Fruit fly (Drosophila melanogaster) whole organism, embryonic: ENCODE measurements around the gene CG31777.

Source experiments
- Atf6 ChIP-seq: fragments of 200-800 bp; sonication (Bioruptor generic); IDR thresholded peaks from 2 replicates; pipeline ENCODE4 v1.3.6; 2022; ENCODE audit warnings: missing biosample characterization, missing genetic modification characterization
- CG1024 ChIP-seq: fragments of 200-800 bp; sonication (Bioruptor generic); IDR thresholded peaks from 2 replicates; pipeline ENCODE4 v1.3.6; 2022; ENCODE audit warnings: missing biosample characterization, missing genetic modification characterization
- CG12155 ChIP-seq: fragments of 200-800 bp; sonication (Bioruptor generic); optimal IDR thresholded peaks from 3 replicates; lab custom pipeline; 2016; ENCODE audit warnings: missing biosample characterization, missing genetic modification characterization
- CG13123 ChIP-seq: fragments of 200-800 bp; sonication (Bioruptor generic); optimal IDR thresholded peaks from 2 replicates; lab custom pipeline; 2016; ENCODE audit warnings: missing biosample characterization, missing genetic modification characterization
- CG13296 ChIP-seq: fragments of 200-800 bp; sonication (Bioruptor generic); optimal IDR thresholded peaks from 3 replicates; lab custom pipeline; 2018; ENCODE audit warnings: missing biosample characterization, mild to moderate bottlenecking, missing genetic modification characterization
- CG15269 ChIP-seq: fragments of 200-800 bp; sonication (Bioruptor generic); optimal IDR thresholded peaks from 2 replicates; lab custom pipeline; 2018; ENCODE audit warnings: missing biosample characterization, mild to moderate bottlenecking, missing genetic modification characterization, moderate library complexity
- CG15514 ChIP-seq: fragments of 200-800 bp; sonication (Bioruptor generic); optimal IDR thresholded peaks from 3 replicates; lab custom pipeline; 2017; ENCODE audit warnings: missing biosample characterization, missing genetic modification characterization, mild to moderate bottlenecking, moderate library complexity, missing genetic modification reagents
- CG1603 ChIP-seq: fragments of 200-800 bp; sonication (Bioruptor generic); optimal IDR thresholded peaks from 2 replicates; lab custom pipeline; 2019; ENCODE audit warnings: missing biosample characterization, mild to moderate bottlenecking, missing genetic modification characterization, moderate library complexity
- CG17385 ChIP-seq: fragments of 200-800 bp; sonication (Bioruptor generic); optimal IDR thresholded peaks from 3 replicates; lab custom pipeline; 2018; ENCODE audit warnings: missing biosample characterization, mild to moderate bottlenecking, missing genetic modification characterization
- CG2120 ChIP-seq: fragments of 200-800 bp; sonication (Bioruptor generic); optimal IDR thresholded peaks from 3 replicates; lab custom pipeline; 2016; ENCODE audit warnings: missing biosample characterization, missing genetic modification characterization
- CG2199 ChIP-seq: fragments of 200-800 bp; sonication (Bioruptor generic); IDR thresholded peaks from 3 replicates; pipeline ENCODE4 v1.3.6; 2022; ENCODE audit warnings: missing biosample characterization, missing genetic modification characterization
- CG2712 ChIP-seq: fragments of 200-800 bp; optimal IDR thresholded peaks from 3 replicates; lab custom pipeline; 2019; ENCODE audit warnings: missing biosample characterization, mild to moderate bottlenecking, missing genetic modification characterization, moderate library complexity
- CG32532 ChIP-seq: fragments of 200-800 bp; sonication (Bioruptor generic); IDR thresholded peaks from 2 replicates; pipeline ENCODE4 v1.3.6; 2022; ENCODE audit warnings: missing biosample characterization, missing genetic modification characterization
- CG3281 ChIP-seq: fragments of 200-800 bp; sonication (Bioruptor generic); optimal IDR thresholded peaks from 3 replicates; lab custom pipeline; 2017; ENCODE audit warnings: missing biosample characterization, mild to moderate bottlenecking, missing genetic modification characterization
- CG3847 ChIP-seq: fragments of 200-800 bp; sonication (Bioruptor generic); IDR thresholded peaks from 2 replicates; pipeline ENCODE4 v1.3.6; 2022; ENCODE audit warnings: missing biosample characterization, missing genetic modification characterization
- CG7556 ChIP-seq: fragments of 200-800 bp; sonication (Bioruptor generic); optimal IDR thresholded peaks from 2 replicates; lab custom pipeline; 2017; ENCODE audit warnings: missing biosample characterization, mild to moderate bottlenecking, missing genetic modification characterization
- CG7839 ChIP-seq: fragments of 200-800 bp; sonication (Bioruptor generic); optimal IDR thresholded peaks from 3 replicates; lab custom pipeline; 2018; ENCODE audit warnings: missing biosample characterization, mild to moderate bottlenecking, missing genetic modification characterization, moderate library complexity
- CG8388 ChIP-seq: fragments of 200-800 bp; sonication (Bioruptor generic); optimal IDR thresholded peaks from 2 replicates; lab custom pipeline; 2019; ENCODE audit warnings: missing biosample characterization, mild to moderate bottlenecking, missing genetic modification characterization, moderate library complexity
- CG8924 ChIP-seq: fragments of 200-800 bp; optimal IDR thresholded peaks from 3 replicates; lab custom pipeline; 2019; ENCODE audit warnings: missing biosample characterization, mild to moderate bottlenecking, missing genetic modification characterization, moderate library complexity
- CG9727 ChIP-seq: fragments of 200-800 bp; sonication (Bioruptor generic); optimal IDR thresholded peaks from 3 replicates; lab custom pipeline; 2017; ENCODE audit warnings: missing biosample characterization, mild to moderate bottlenecking, missing genetic modification characterization
- CoRest ChIP-seq: fragments of 200-800 bp; sonication (Bioruptor generic); optimal IDR thresholded peaks from 3 replicates; lab custom pipeline; 2018; ENCODE audit warnings: missing biosample characterization, mild to moderate bottlenecking, missing genetic modification characterization, moderate library complexity
- Dek ChIP-seq: fragments of 200-800 bp; sonication (Bioruptor generic); optimal IDR thresholded peaks from 3 replicates; lab custom pipeline; 2019; ENCODE audit warnings: missing biosample characterization, mild to moderate bottlenecking, missing genetic modification characterization, moderate library complexity
- Eip74EF ChIP-seq, 2 experiments: fragments of 200-800 bp in 1 of 2; fragments of >200 bp in 1 of 2; sonication (Bioruptor generic) in 1 of 2; optimal IDR thresholded peaks; 2 replicates each; lab custom pipeline; 2017 to 2019; ENCODE audit warnings: missing biosample characterization in 2 of 2, missing genetic modification characterization in 2 of 2, mild to moderate bottlenecking in 1 of 2, moderate library complexity in 1 of 2
- H15 ChIP-seq: fragments of 200-800 bp; sonication (Bioruptor generic); IDR thresholded peaks from 3 replicates; pipeline ENCODE4 v1.3.6; 2022; ENCODE audit warnings: missing biosample characterization, missing genetic modification characterization
- H2.0 ChIP-seq: fragments of 200-800 bp; sonication (Bioruptor generic); IDR thresholded peaks from 2 replicates; pipeline ENCODE4 v1.3.6; 2022; ENCODE audit warnings: missing biosample characterization, missing genetic modification characterization
- HHEX ChIP-seq: fragments of 200-800 bp; sonication (Bioruptor generic); optimal IDR thresholded peaks from 3 replicates; lab custom pipeline; 2017; ENCODE audit warnings: missing biosample characterization, mild to moderate bottlenecking, missing genetic modification characterization, missing genetic modification reagents
- Hmr ChIP-seq: fragments of 200-800 bp; sonication (Bioruptor generic); optimal IDR thresholded peaks from 3 replicates; lab custom pipeline; 2017; ENCODE audit warnings: mild to moderate bottlenecking, missing biosample characterization, missing genetic modification reagents, missing genetic modification characterization
- Hmx ChIP-seq: fragments of 200-800 bp; sonication (Bioruptor generic); optimal IDR thresholded peaks from 2 replicates; lab custom pipeline; 2016; ENCODE audit warnings: missing biosample characterization, missing genetic modification characterization
- Med ChIP-seq: fragments of 200-800 bp; sonication (Bioruptor generic); peaks from one replicate; lab custom pipeline; 2016; ENCODE audit warnings: missing biosample characterization, missing genetic modification characterization, mild to moderate bottlenecking, inconsistent platforms, moderate library complexity
- Meics ChIP-seq: fragments of 200-800 bp; sonication (Bioruptor generic); optimal IDR thresholded peaks from 2 replicates; lab custom pipeline; 2017; ENCODE audit warnings: missing biosample characterization, mild to moderate bottlenecking, missing genetic modification characterization
- Optix ChIP-seq: fragments of 200-800 bp; sonication (Bioruptor generic); IDR thresholded peaks from 3 replicates; pipeline ENCODE4 v1.3.6; 2022; ENCODE audit warnings: missing biosample characterization, missing genetic modification characterization
- Rfx ChIP-seq: fragments of 200-800 bp; sonication (Bioruptor generic); IDR thresholded peaks from 2 replicates; pipeline ENCODE4 v1.3.6; 2022; ENCODE audit warnings: missing biosample characterization, missing genetic modification characterization
- Xbp1 ChIP-seq: fragments of 200-800 bp; sonication (Bioruptor generic); optimal IDR thresholded peaks from 3 replicates; lab custom pipeline; 2016; ENCODE audit warnings: missing biosample characterization, mild to moderate bottlenecking, missing genetic modification characterization
- al ChIP-seq: fragments of 200-800 bp; sonication (Bioruptor generic); IDR thresholded peaks from 2 replicates; pipeline ENCODE4 v1.3.6; 2022; ENCODE audit warnings: missing biosample characterization, missing genetic modification characterization
- bowl ChIP-seq: fragments of 200-800 bp; sonication (Bioruptor generic); IDR thresholded peaks from 2 replicates; pipeline ENCODE4 v1.3.6; 2022; ENCODE audit warnings: missing biosample characterization, missing genetic modification characterization
- chinmo ChIP-seq: fragments of 200-800 bp; sonication (Bioruptor generic); IDR thresholded peaks from 4 replicates; pipeline ENCODE4 v1.3.6; 2022; ENCODE audit warnings: missing biosample characterization, missing genetic modification characterization; ENCODE audit not compliant: partially characterized antibody
- corto ChIP-seq: fragments of 200-800 bp; sonication (Bioruptor generic); optimal IDR thresholded peaks from 2 replicates; lab custom pipeline; 2016; ENCODE audit warnings: missing biosample characterization, mild to moderate bottlenecking, missing genetic modification characterization, moderate library complexity
- dmrt99B ChIP-seq: fragments of 200-800 bp; sonication (Bioruptor generic); optimal IDR thresholded peaks from 2 replicates; lab custom pipeline; 2018; ENCODE audit warnings: missing biosample characterization, mild to moderate bottlenecking, missing genetic modification characterization, moderate library complexity
- grau ChIP-seq: fragments of 200-800 bp; optimal IDR thresholded peaks from 3 replicates; lab custom pipeline; 2019; ENCODE audit warnings: missing biosample characterization, mild to moderate bottlenecking, missing genetic modification characterization, moderate library complexity
- lab ChIP-seq: fragments of 200-800 bp; sonication (Bioruptor generic); optimal IDR thresholded peaks from 3 replicates; lab custom pipeline; 2017; ENCODE audit warnings: missing biosample characterization, missing genetic modification characterization, mild to moderate bottlenecking, moderate library complexity, missing genetic modification reagents
- mirr ChIP-seq: fragments of 200-800 bp; sonication (Bioruptor generic); optimal IDR thresholded peaks from 3 replicates; lab custom pipeline; 2018; ENCODE audit warnings: missing biosample characterization, mild to moderate bottlenecking, missing genetic modification characterization
- pb ChIP-seq: fragments of 200-800 bp; sonication (Bioruptor generic); optimal IDR thresholded peaks from 3 replicates; lab custom pipeline; 2016; ENCODE audit warnings: missing biosample characterization, missing genetic modification characterization
- phol ChIP-seq: fragments of 200-800 bp; sonication (Bioruptor generic); optimal IDR thresholded peaks from 3 replicates; lab custom pipeline; 2018; ENCODE audit warnings: missing biosample characterization, mild to moderate bottlenecking, missing genetic modification characterization, moderate library complexity
- row ChIP-seq: fragments of 200-800 bp; sonication (Bioruptor generic); IDR thresholded peaks from 3 replicates; pipeline ENCODE4 v1.3.6; 2022; ENCODE audit warnings: missing biosample characterization, missing genetic modification characterization
- scrt ChIP-seq: fragments of 200-800 bp; sonication (Bioruptor generic); optimal IDR thresholded peaks from 2 replicates; lab custom pipeline; 2018; ENCODE audit warnings: missing biosample characterization, mild to moderate bottlenecking, missing genetic modification characterization, moderate library complexity
- sens ChIP-seq: fragments of 200-800 bp; sonication (Bioruptor generic); peaks from one replicate; lab custom pipeline; 2016; ENCODE audit warnings: missing biosample characterization, missing genetic modification characterization
- shn ChIP-seq: fragments of 200-800 bp; sonication (Bioruptor generic); optimal IDR thresholded peaks from 3 replicates; lab custom pipeline; 2016; ENCODE audit warnings: missing biosample characterization, missing genetic modification characterization
- stwl ChIP-seq: fragments of 200-800 bp; sonication (Bioruptor generic); optimal IDR thresholded peaks from 3 replicates; lab custom pipeline; 2018; ENCODE audit warnings: missing biosample characterization, mild to moderate bottlenecking, missing genetic modification characterization, moderate library complexity
- trh ChIP-seq: fragments of 200-800 bp; sonication (Bioruptor generic); optimal IDR thresholded peaks from 2 replicates; lab custom pipeline; 2016; ENCODE audit warnings: missing biosample characterization, missing genetic modification characterization
- zf30C ChIP-seq: fragments of 200-800 bp; sonication (Bioruptor generic); optimal IDR thresholded peaks from 3 replicates; lab custom pipeline; 2018; ENCODE audit warnings: missing biosample characterization, mild to moderate bottlenecking, missing genetic modification characterization

Gene CG31777

DNA sequence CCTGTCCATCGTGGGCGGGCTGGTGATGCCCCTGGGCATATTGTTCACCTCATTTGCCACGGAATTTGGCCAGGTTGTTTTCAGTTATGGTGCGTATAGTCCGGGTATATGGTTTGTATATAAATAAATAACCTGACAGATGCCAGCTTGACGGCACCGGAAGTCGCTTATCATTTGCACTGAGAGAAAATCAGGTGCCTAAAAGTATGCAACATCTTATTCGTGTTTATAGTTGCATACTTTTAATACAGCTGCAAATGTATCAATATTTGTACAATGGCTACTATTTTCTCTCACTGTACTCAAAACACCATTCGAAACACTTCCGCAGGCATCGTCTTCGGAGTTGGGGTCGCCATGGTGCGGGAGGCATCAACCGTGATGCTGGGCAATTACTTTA, 41.8 kb upstream of the CG31777 start (continued):
- TF ChIP-seq chinmo (GFP tag; lab: Robert Waterston, UW) (no peak), Xbp1 (GFP tag; lab: Kevin White, UChicago) (peak; percentile 21), sens (GFP tag; lab: Kevin White, UChicago) (peak; percentile 77), shn (no peak), H2.0 (GFP tag; lab: Robert Waterston, UW) (peak; percentile 19; the same call in 1 of the 2 replicates), pb (GFP tag; lab: Kevin White, UChicago) (no peak), CG7839 (tag; lab: Kevin White, UChicago) (peak; percentile 34), CG15514 (peak; percentile 26), H15 (no peak), Optix (GFP tag; lab: Robert Waterston, UW) (0 out of 3 replicates have a peak, but pooled peaks have one; percentile 52), CG8924 (tag; lab: Kevin White, UChicago) (no peak), trh (peak; percentile 2), row (GFP tag; lab: Robert Waterston, UW) (peak; percentile 41; the same call in 2 of the 3 replicates), Rfx (peak; percentile 49), lab (peak; percentile 63), CG32532 (GFP tag; lab: Robert Waterston, UW) (peak; percentile 58; the same call in 1 of the 2 replicates), CG17385 (peak; percentile 5), Hmr (GFP tag; lab: Kevin White, UChicago) (peak; percentile 41), stwl (peak; percentile 30), zf30C (GFP tag; lab: Kevin White, UChicago) (peak; percentile 65), CG1024 (GFP tag; lab: Robert Waterston, UW) (0 out of 2 replicates have a peak, but pooled peaks have one; percentile 9), Dek (tag; lab: Kevin White, UChicago) (no peak), Meics (GFP tag; lab: Kevin White, UChicago) (peak; percentile 31), CG2120 (peak; percentile 49), bowl (GFP tag; lab: Robert Waterston, UW) (no peak), HHEX (GFP tag; lab: Kevin White, UChicago) (peak; percentile 28), CG1603 (tag; lab: Kevin White, UChicago) (peak; percentile 29), CG2712 (tag; lab: Kevin White, UChicago) (no peak), CG3847 (GFP tag; lab: Robert Waterston, UW) (0 out of 2 replicates have a peak, but pooled peaks have one; percentile 9), al (GFP tag; lab: Robert Waterston, UW) (no peak), CG9727 (peak; percentile 29), scrt (GFP tag; lab: Kevin White, UChicago) (peak; percentile 17), CG2199 (GFP tag; lab: Robert Waterston, UW) (peak; percentile 9; the same call in 1 of the 3 replicates)

DNA sequence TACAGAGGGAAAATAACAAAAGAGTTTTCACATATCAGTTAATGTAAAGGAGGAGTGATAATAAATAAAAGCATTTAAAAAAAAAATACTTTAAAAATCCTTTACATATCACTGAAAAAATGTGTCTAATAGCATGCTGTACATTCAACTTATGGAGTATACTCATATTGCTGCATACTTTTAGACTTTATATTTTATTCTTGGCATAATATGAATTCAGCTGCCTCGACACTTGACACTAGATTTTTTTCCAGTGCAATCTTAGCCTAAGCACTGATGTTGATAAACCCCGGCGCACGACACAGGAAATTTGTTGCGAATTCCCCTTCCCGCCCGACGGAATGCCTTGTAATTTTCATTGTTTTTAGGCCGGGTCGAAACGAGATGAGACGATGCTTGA, 33.6 kb upstream of the CG31777 start:
- peak; percentile 3 for TF ChIP-seq CG13296 (GFP tag; lab: Kevin White, UChicago)
- TF ChIP-seq mirr (GFP tag; lab: Kevin White, UChicago) = no peak
- TF ChIP-seq dmrt99B (tag; lab: Kevin White, UChicago) = peak; percentile 40
- peak; percentile 46 for TF ChIP-seq grau (tag; lab: Kevin White, UChicago)
- peak; percentile 12 for TF ChIP-seq phol
- TF ChIP-seq Meics (GFP tag; lab: Kevin White, UChicago) = peak; percentile 37
- TF ChIP-seq CG15269 = peak; percentile 29
- TF ChIP-seq CG3281 (GFP tag; lab: Kevin White, UChicago) = peak; percentile 31
- TF ChIP-seq Atf6 (GFP tag; lab: Robert Waterston, UW) = 0 out of 2 replicates have a peak, but pooled peaks have one; percentile 22
- TF ChIP-seq CG2712 (tag; lab: Kevin White, UChicago) = no peak
- peak; percentile 12 for TF ChIP-seq CoRest (tag; lab: Kevin White, UChicago)
- TF ChIP-seq corto (GFP tag; lab: Kevin White, UChicago) = no peak
- TF ChIP-seq CG12155 (GFP tag; lab: Kevin White, UChicago) = no peak
- no peak for TF ChIP-seq CG8388
- peak; percentile 35 for TF ChIP-seq CG7556 (GFP tag; lab: Kevin White, UChicago)
- TF ChIP-seq CG13123 (GFP tag; lab: Kevin White, UChicago) = no peak
- no peak for TF ChIP-seq Hmx
- no peak for TF ChIP-seq Eip74EF (GFP tag; optimal IDR thresholded peaks at IDR 0.05; lab: Kevin White, UChicago)
- no peak for TF ChIP-seq Dek (tag; lab: Kevin White, UChicago)
- TF ChIP-seq row (GFP tag; lab: Robert Waterston, UW) = peak; percentile 52; the same call in 2 of the 3 replicates
- TF ChIP-seq Med (GFP tag; lab: Kevin White, UChicago) = peak; percentile 75
